Fruit fly (Drosophila melanogaster): ENCODE data around the gene CG14043.
A peak's percentile ranks its signal among the peaks of the same experiment; 100 is the strongest.

CG14043 gene

dm6 chr2L:4967511-4967910 lies 4.0 kb upstream of the CG14043 start, which contains the start of gene eIF3i:
Gene eIF3i, minus strand, starts transcription at chr2L:4967775.
- TF ChIP-seq psq (GFP tag; optimal IDR thresholded peaks at IDR 0.05) (no peak), lola (GFP tag; optimal IDR thresholded peaks at IDR 0.05) (no peak), usp (GFP tag; optimal IDR thresholded peaks at IDR 0.05) (no peak), dsf (GFP tag; optimal IDR thresholded peaks at IDR 0.05; ENCODE audit: borderline replicate concordance) (no peak), HLH106 (tag; optimal IDR thresholded peaks at IDR 0.05) (no peak), Sp1 (GFP tag; optimal IDR thresholded peaks at IDR 0.05) (no peak), Abd-B (GFP tag; optimal IDR thresholded peaks at IDR 0.05) (no peak), CG32264 (GFP tag; optimal IDR thresholded peaks at IDR 0.05) (no peak), Dif (GFP tag; optimal IDR thresholded peaks at IDR 0.05; ENCODE audit: partially characterized antibody) (no peak), Jra (GFP tag; optimal IDR thresholded peaks at IDR 0.05) (no peak), Myc (optimal IDR thresholded peaks at IDR 0.05) (no peak), CG9705 (GFP tag; optimal IDR thresholded peaks at IDR 0.05) (no peak)

dm6 chr2L:4968767-4969166 lies 2.7 kb upstream of the CG14043 start, which contains the start of the genes Scox and Polr1C:
Gene Scox, minus strand, starts transcription at chr2L:4968935.
Gene Polr1C, plus strand, starts transcription at chr2L:4969004.
- TF ChIP-seq Myc (optimal IDR thresholded peaks at IDR 0.05) (peak; percentile 1), Vsx2 (GFP tag; optimal IDR thresholded peaks at IDR 0.05; ENCODE audit: partially characterized antibody) (no peak), Abd-B (GFP tag; optimal IDR thresholded peaks at IDR 0.05) (no peak)

- TF ChIP-seq Hr83 (GFP tag; optimal IDR thresholded peaks at IDR 0.05; ENCODE audit: poor library complexity, severe bottlenecking) = peak; percentile 16
- no peak for TF ChIP-seq dsf (GFP tag; optimal IDR thresholded peaks at IDR 0.05; ENCODE audit: borderline replicate concordance)
- peak; percentile 2 for TF ChIP-seq psq (GFP tag; optimal IDR thresholded peaks at IDR 0.05)
- peak; percentile 26 for TF ChIP-seq ey (GFP tag; optimal IDR thresholded peaks at IDR 0.05)
- TF ChIP-seq Rel (GFP tag; optimal IDR thresholded peaks at IDR 0.05) = no peak
- TF ChIP-seq Rel (tag; optimal IDR thresholded peaks at IDR 0.05) = peak; percentile 88
- no peak for TF ChIP-seq tai (GFP tag; optimal IDR thresholded peaks at IDR 0.05)
- TF ChIP-seq HLH106 (tag; optimal IDR thresholded peaks at IDR 0.05) = peak; percentile 15
- TF ChIP-seq rgr (GFP tag; optimal IDR thresholded peaks at IDR 0.05) = no peak
These were observed 2.4 kb downstream of the CG14043 start, which contains the start of gene mRpL28 for dm6 chr2L:4973731-4974415. Gene mRpL28, plus strand, starts transcription at chr2L:4973976.

dm6 chr2L:4976988-4977551 lies 5.6 kb downstream of the CG14043 start, which contains the start of the genes Gmd and CG3792:
Gene Gmd, minus strand, starts transcription at chr2L:4977023.
Gene CG3792, plus strand, starts transcription at chr2L:4977312.
- TF ChIP-seq HLH106 (tag; optimal IDR thresholded peaks at IDR 0.05) (peak; percentile 95), Hnf4 (GFP tag; optimal IDR thresholded peaks at IDR 0.05) (no peak), psq (GFP tag; optimal IDR thresholded peaks at IDR 0.05) (peak; percentile 90), foxo (GFP tag; optimal IDR thresholded peaks at IDR 0.05) (peak; percentile 68 to 97), tai (GFP tag; optimal IDR thresholded peaks at IDR 0.05) (no peak), sv (GFP tag; optimal IDR thresholded peaks at IDR 0.05) (peak; percentile 97), rgr (GFP tag; optimal IDR thresholded peaks at IDR 0.05) (peak; percentile 96), Hr83 (GFP tag; optimal IDR thresholded peaks at IDR 0.05; ENCODE audit: poor library complexity, severe bottlenecking) (no peak), CrebA (GFP tag; optimal IDR thresholded peaks at IDR 0.05; ENCODE audit: borderline replicate concordance) (no peak), Jra (GFP tag; optimal IDR thresholded peaks at IDR 0.05) (peak; percentile 95), dmrt93B (GFP tag; optimal IDR thresholded peaks at IDR 0.05) (no peak), pan (optimal IDR thresholded peaks at IDR 0.05) (no peak), Vsx2 (GFP tag; optimal IDR thresholded peaks at IDR 0.05; ENCODE audit: partially characterized antibody) (no peak), dl (GFP tag; optimal IDR thresholded peaks at IDR 0.05; ENCODE audit: insufficient read depth in 1 of 2, partially characterized antibody in 2 of 2) (no peak), Myc (optimal IDR thresholded peaks at IDR 0.05) (peak; percentile 29), Sp1 (GFP tag; optimal IDR thresholded peaks at IDR 0.05) (peak; percentile 88), Dfd (GFP tag; optimal IDR thresholded peaks at IDR 0.05) (no peak), Hr78 (GFP tag; optimal IDR thresholded peaks at IDR 0.05) (no peak), fru (GFP tag; optimal IDR thresholded peaks at IDR 0.05) (peak; percentile 96), Mio (GFP tag; optimal IDR thresholded peaks at IDR 0.05) (peak; percentile 68), Dif (GFP tag; optimal IDR thresholded peaks at IDR 0.05; ENCODE audit: partially characterized antibody) (no peak), N (GFP tag; optimal IDR thresholded peaks at IDR 0.05) (no peak), woc (GFP tag; optimal IDR thresholded peaks at IDR 0.05) (peak; percentile 96), usp (GFP tag; optimal IDR thresholded peaks at IDR 0.05) (no peak), CG32264 (GFP tag; optimal IDR thresholded peaks at IDR 0.05) (peak; percentile 80), dsf (GFP tag; optimal IDR thresholded peaks at IDR 0.05; ENCODE audit: borderline replicate concordance) (peak; percentile 84), GATAd (GFP tag; optimal IDR thresholded peaks at IDR 0.05) (no peak), jim (GFP tag; optimal IDR thresholded peaks at IDR 0.05) (no peak), OdsH (GFP tag; optimal IDR thresholded peaks at IDR 0.05) (peak; percentile 92), ey (GFP tag; optimal IDR thresholded peaks at IDR 0.05) (peak; percentile 92), h (GFP tag; optimal IDR thresholded peaks at IDR 0.05) (peak; percentile 97), Rel (GFP tag; optimal IDR thresholded peaks at IDR 0.05) (no peak), Rel (tag; optimal IDR thresholded peaks at IDR 0.05) (peak; percentile 81), lola (GFP tag; optimal IDR thresholded peaks at IDR 0.05) (no peak), Abd-B (GFP tag; optimal IDR thresholded peaks at IDR 0.05) (no peak), CG9705 (GFP tag; optimal IDR thresholded peaks at IDR 0.05) (peak; percentile 92), brk (GFP tag; optimal IDR thresholded peaks at IDR 0.05) (no peak), br (GFP tag; optimal IDR thresholded peaks at IDR 0.05) (peak; percentile 93), sage (GFP tag; optimal IDR thresholded peaks at IDR 0.05) (no peak)
